Fruit fly (Drosophila melanogaster): ENCODE data around the gene Ulp1.

The Ulp1 gene

DNA sequence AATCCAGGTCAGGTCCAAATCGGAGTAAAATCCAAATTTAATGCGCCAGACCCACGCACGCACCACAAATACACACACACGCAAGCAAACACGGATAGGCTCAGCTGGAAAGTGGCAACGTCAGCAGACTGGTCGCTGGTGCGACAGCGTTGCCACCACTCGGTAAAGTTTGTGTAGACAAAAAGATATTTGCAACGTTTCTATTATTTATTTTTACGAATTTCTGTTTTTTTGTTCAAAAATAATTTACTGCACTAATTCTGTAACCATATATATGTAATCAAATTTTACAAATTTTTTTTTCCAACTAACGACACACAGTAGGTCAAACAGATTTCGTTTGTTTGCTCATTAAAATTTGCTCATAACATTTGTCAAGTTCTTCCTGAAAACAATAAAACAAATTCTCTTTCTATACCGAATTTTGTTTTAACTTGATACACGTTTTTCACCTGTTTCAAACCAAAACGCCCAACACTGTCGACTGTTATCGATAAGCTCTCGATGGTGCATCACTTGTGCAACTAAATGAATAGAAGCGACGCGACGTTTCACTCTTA lies 28.2 kb downstream of the Ulp1 start, which contains the start of the genes CG7556 and CG7453 (continued):
- peak; percentile 77 for TF ChIP-seq sob (GFP tag; IDR thresholded peaks at IDR 0.05)
- peak; percentile 86 for TF ChIP-seq gem (tag; optimal IDR thresholded peaks at IDR 0.05)
- peak; percentile 80 for TF ChIP-seq nmo (GFP tag; optimal IDR thresholded peaks at IDR 0.05)
- peak; percentile 54 for TF ChIP-seq CG34376 (GFP tag; optimal IDR thresholded peaks at IDR 0.05)
- peak; percentile 67 for TF ChIP-seq pnt (GFP tag; optimal IDR thresholded peaks at IDR 0.05)
- TF ChIP-seq CG30431 (GFP tag; optimal IDR thresholded peaks at IDR 0.05), result peak; percentile 45
- TF ChIP-seq fd3F (GFP tag; optimal IDR thresholded peaks at IDR 0.05), result peak; percentile 44
- peak; percentile 46 for TF ChIP-seq ssp (GFP tag; IDR thresholded peaks at IDR 0.05)
- TF ChIP-seq CG11247 (GFP tag; IDR thresholded peaks at IDR 0.05), result peak; percentile 49; the same call in 1 of the 2 replicates
- no peak for TF ChIP-seq cad (GFP tag; optimal IDR thresholded peaks at IDR 0.05)
- peak; percentile 83 for TF ChIP-seq row (GFP tag; IDR thresholded peaks at IDR 0.05)
- TF ChIP-seq CG18262 (tag; optimal IDR thresholded peaks at IDR 0.05), result peak; percentile 77
- TF ChIP-seq Opbp (GFP tag; IDR thresholded peaks at IDR 0.05; ENCODE audit: partially characterized antibody), result no peak
- peak; percentile 40 for TF ChIP-seq her (GFP tag; optimal IDR thresholded peaks at IDR 0.05)
- peak; percentile 63; the same call in 1 of the 2 replicates for TF ChIP-seq CG6272 (GFP tag; IDR thresholded peaks at IDR 0.05)
- TF ChIP-seq Bdp1 (GFP tag; optimal IDR thresholded peaks at IDR 0.05), result peak; percentile 61
- no peak for TF ChIP-seq hkb (optimal IDR thresholded peaks at IDR 0.05)
- peak; percentile 58; the same call in 1 of the 2 replicates for TF ChIP-seq hkb (GFP tag; IDR thresholded peaks at IDR 0.05)
- TF ChIP-seq ro (GFP tag; IDR thresholded peaks at IDR 0.05), result no peak
- TF ChIP-seq Neu2 (GFP tag; optimal IDR thresholded peaks at IDR 0.05; ENCODE audit: borderline replicate concordance), result no peak
- TF ChIP-seq stc (GFP tag; IDR thresholded peaks at IDR 0.05), result no peak
- no peak for TF ChIP-seq Ravus (GFP tag; IDR thresholded peaks at IDR 0.05)
- no peak for TF ChIP-seq Lim3 (GFP tag; IDR thresholded peaks at IDR 0.05)
- TF ChIP-seq CG10431 (GFP tag; optimal IDR thresholded peaks at IDR 0.05), result peak; percentile 18
- peak; percentile 58 for TF ChIP-seq Bteb2 (GFP tag; optimal IDR thresholded peaks at IDR 0.05)
- peak; percentile 38 for TF ChIP-seq CG4617 (GFP tag; optimal IDR thresholded peaks at IDR 0.05; ENCODE audit: borderline replicate concordance)
- peak; percentile 12 for TF ChIP-seq CG1603 (tag; optimal IDR thresholded peaks at IDR 0.05)
- TF ChIP-seq CG8281 (tag; optimal IDR thresholded peaks at IDR 0.05), result no peak
- TF ChIP-seq CG18764 (GFP tag; optimal IDR thresholded peaks at IDR 0.05), result peak; percentile 58
- peak; percentile 67 for TF ChIP-seq Xrp1 (GFP tag; IDR thresholded peaks at IDR 0.05)
- TF ChIP-seq usp (GFP tag; optimal IDR thresholded peaks at IDR 0.05), result no peak
- no peak for TF ChIP-seq inv (GFP tag; IDR thresholded peaks at IDR 0.05; ENCODE audit: partially characterized antibody)
- peak; percentile 80 for TF ChIP-seq YL-1 (GFP tag; optimal IDR thresholded peaks at IDR 0.05)
- TF ChIP-seq sisA (GFP tag; IDR thresholded peaks at IDR 0.05), result peak; percentile 54; the same call in 1 of the 2 replicates
- TF ChIP-seq HLH54F (GFP tag; optimal IDR thresholded peaks at IDR 0.05), result peak; percentile 78
- peak; percentile 77 for TF ChIP-seq Hr3 (GFP tag; optimal IDR thresholded peaks at IDR 0.05)
- TF ChIP-seq NfI (GFP tag; optimal IDR thresholded peaks at IDR 0.05), result peak; percentile 76
- TF ChIP-seq CG15073 (GFP tag; optimal IDR thresholded peaks at IDR 0.05), result no peak
- TF ChIP-seq eve (GFP tag; optimal IDR thresholded peaks at IDR 0.05), result no peak
- peak; percentile 24; the same call in 1 of the 3 replicates for TF ChIP-seq ase (GFP tag; IDR thresholded peaks at IDR 0.05)
- TF ChIP-seq CoRest (tag; optimal IDR thresholded peaks at IDR 0.05), result peak; percentile 83
- TF ChIP-seq CG10565 (GFP tag; optimal IDR thresholded peaks at IDR 0.05), result no peak
- TF ChIP-seq CG6254 (GFP tag; optimal IDR thresholded peaks at IDR 0.05), result no peak
- TF ChIP-seq pfk (GFP tag; optimal IDR thresholded peaks at IDR 0.05), result no peak
- no peak for TF ChIP-seq CG3726 (GFP tag; IDR thresholded peaks at IDR 0.05)
- TF ChIP-seq CG10543 (GFP tag; optimal IDR thresholded peaks at IDR 0.05), result peak; percentile 81
- no peak for TF ChIP-seq Stat92E (GFP tag; optimal IDR thresholded peaks at IDR 0.05)
- peak; percentile 31; the same call in 1 of the 3 replicates for TF ChIP-seq CG11560 (tag; IDR thresholded peaks at IDR 0.05)
- peak; percentile 63 for TF ChIP-seq D19A (tag; optimal IDR thresholded peaks at IDR 0.05)
- peak; percentile 35 for TF ChIP-seq CG12299 (tag; optimal IDR thresholded peaks at IDR 0.05)
- TF ChIP-seq CG9437 (GFP tag; optimal IDR thresholded peaks at IDR 0.05), result peak; percentile 54

All from whole organism, embryonic.